Fruit fly (Drosophila melanogaster) whole organism, embryonic: Measurements from ENCODE around the gene CG4393.

Experiments used
- Aef1 ChIP-seq: fragments of 200-800 bp; sonication (Bioruptor generic); IDR thresholded peaks from 3 replicates; pipeline ENCODE4 v1.3.6; 2022; ENCODE audit warnings: missing biosample characterization, missing genetic modification characterization
- Atf3 ChIP-seq: fragments of 200-800 bp; sonication (Bioruptor generic); optimal IDR thresholded peaks from 3 replicates; lab custom pipeline; 2016; ENCODE audit warnings: missing biosample characterization, missing genetic modification characterization
- BtbVII ChIP-seq: fragments of 200-800 bp; sonication (Bioruptor generic); optimal IDR thresholded peaks from 3 replicates; lab custom pipeline; 2017; ENCODE audit warnings: missing biosample characterization, mild to moderate bottlenecking, missing genetic modification characterization
- CG11247 ChIP-seq: fragments of 200-800 bp; sonication (Bioruptor generic); IDR thresholded peaks from 2 replicates; pipeline ENCODE4 v1.3.6; 2022; ENCODE audit warnings: missing biosample characterization, missing genetic modification characterization
- CG11504 ChIP-seq: fragments of 200-800 bp; sonication (Bioruptor generic); optimal IDR thresholded peaks from 3 replicates; lab custom pipeline; 2019; ENCODE audit warnings: missing biosample characterization, mild to moderate bottlenecking, missing genetic modification characterization, moderate library complexity
- CG14710 ChIP-seq: fragments of 200-800 bp; sonication (Bioruptor generic); optimal IDR thresholded peaks from 3 replicates; lab custom pipeline; 2019; ENCODE audit warnings: missing biosample characterization, mild to moderate bottlenecking, missing genetic modification characterization, moderate library complexity
- CG15073 ChIP-seq: fragments of 200-800 bp; sonication (Bioruptor generic); optimal IDR thresholded peaks from 2 replicates; lab custom pipeline; 2016; ENCODE audit warnings: missing biosample characterization, missing genetic modification characterization
- CG16813 ChIP-seq: fragments of 200-800 bp; sonication (Bioruptor generic); IDR thresholded peaks from 3 replicates; pipeline ENCODE4 v1.3.6; 2022; ENCODE audit warnings: missing biosample characterization, missing genetic modification characterization; ENCODE audit not compliant: partially characterized antibody
- CG17829 ChIP-seq: fragments of 200-800 bp; optimal IDR thresholded peaks from 2 replicates; lab custom pipeline; 2019; ENCODE audit warnings: missing biosample characterization, mild to moderate bottlenecking, missing genetic modification characterization, moderate library complexity
- CG2129 ChIP-seq: fragments of 200-800 bp; sonication (Bioruptor generic); IDR thresholded peaks from 2 replicates; pipeline ENCODE4 v1.3.6; 2022; ENCODE audit warnings: missing biosample characterization, missing genetic modification characterization; ENCODE audit not compliant: partially characterized antibody
- CG30020 ChIP-seq: fragments of 200-800 bp; optimal IDR thresholded peaks from 2 replicates; lab custom pipeline; 2019; ENCODE audit warnings: missing biosample characterization, mild to moderate bottlenecking, missing genetic modification characterization, moderate library complexity
- CG30403 ChIP-seq: fragments of 200-800 bp; sonication (Bioruptor generic); optimal IDR thresholded peaks from 3 replicates; lab custom pipeline; 2016; ENCODE audit warnings: missing biosample characterization, missing genetic modification characterization
- CG31388 ChIP-seq: fragments of 200-800 bp; sonication (Bioruptor generic); optimal IDR thresholded peaks from 2 replicates; lab custom pipeline; 2016; ENCODE audit warnings: missing biosample characterization, missing genetic modification characterization
- CG6854 ChIP-seq: fragments of 200-800 bp; sonication (Bioruptor generic); optimal IDR thresholded peaks from 3 replicates; lab custom pipeline; 2017; ENCODE audit warnings: missing biosample characterization, mild to moderate bottlenecking, missing genetic modification characterization
- CG7928 ChIP-seq: fragments of 200-800 bp; sonication (Bioruptor generic); optimal IDR thresholded peaks from 2 replicates; lab custom pipeline; 2017; ENCODE audit warnings: missing biosample characterization, mild to moderate bottlenecking, missing genetic modification characterization
- CG7987 ChIP-seq: fragments of 200-800 bp; sonication (Bioruptor generic); optimal IDR thresholded peaks from 2 replicates; lab custom pipeline; 2018; ENCODE audit warnings: missing biosample characterization, mild to moderate bottlenecking, missing genetic modification characterization, moderate library complexity
- CG9727 ChIP-seq: fragments of 200-800 bp; sonication (Bioruptor generic); optimal IDR thresholded peaks from 3 replicates; lab custom pipeline; 2017; ENCODE audit warnings: missing biosample characterization, mild to moderate bottlenecking, missing genetic modification characterization
- CG9797 ChIP-seq: fragments of 200-800 bp; sonication (Bioruptor generic); optimal IDR thresholded peaks from 3 replicates; lab custom pipeline; 2018; ENCODE audit warnings: missing biosample characterization, mild to moderate bottlenecking, missing genetic modification characterization
- CG9932 ChIP-seq: fragments of 200-800 bp; sonication (Bioruptor generic); IDR thresholded peaks from 2 replicates; pipeline ENCODE4 v1.3.6; 2022; ENCODE audit warnings: missing biosample characterization, missing genetic modification characterization
- Dbx ChIP-seq: fragments of 200-800 bp; sonication (Bioruptor generic); IDR thresholded peaks from 3 replicates; pipeline ENCODE4 v1.3.6; 2022; ENCODE audit warnings: missing biosample characterization, missing genetic modification characterization
- Dek ChIP-seq: fragments of 200-800 bp; sonication (Bioruptor generic); optimal IDR thresholded peaks from 3 replicates; lab custom pipeline; 2019; ENCODE audit warnings: missing biosample characterization, mild to moderate bottlenecking, missing genetic modification characterization, moderate library complexity
- Drgx ChIP-seq: fragments of 200-800 bp; sonication (Bioruptor generic); IDR thresholded peaks from 2 replicates; pipeline ENCODE4 v1.3.6; 2022; ENCODE audit warnings: missing biosample characterization, missing genetic modification characterization
- Gsc ChIP-seq: fragments of 200-800 bp; sonication (Bioruptor generic); IDR thresholded peaks from 2 replicates; pipeline ENCODE4 v1.3.6; 2022; ENCODE audit warnings: missing biosample characterization, missing genetic modification characterization
- Hey ChIP-seq: fragments of 200-800 bp; sonication (Bioruptor generic); optimal IDR thresholded peaks from 3 replicates; lab custom pipeline; 2018; ENCODE audit warnings: missing biosample characterization, mild to moderate bottlenecking, missing genetic modification characterization
- Hr51 ChIP-seq, 2 experiments: fragments of 200-800 bp; sonication (Bioruptor generic); optimal IDR thresholded peaks; 2 replicates in 1 of 2; 3 replicates in 1 of 2; lab custom pipeline; 2016 to 2018; ENCODE audit warnings: missing biosample characterization in 2 of 2, missing genetic modification characterization in 2 of 2, mild to moderate bottlenecking in 1 of 2, moderate library complexity in 1 of 2
- NFAT ChIP-seq: fragments of 200-800 bp; sonication (Bioruptor generic); IDR thresholded peaks from 2 replicates; pipeline ENCODE4 v1.3.6; 2022; ENCODE audit warnings: missing biosample characterization, missing genetic modification characterization
- NK7.1 ChIP-seq: fragments of 200-800 bp; sonication (Bioruptor generic); optimal IDR thresholded peaks from 3 replicates; lab custom pipeline; 2016; ENCODE audit warnings: missing biosample characterization, missing genetic modification characterization
- Pdp1 ChIP-seq, 2 experiments: fragments of 200-800 bp; sonication (Bioruptor generic); optimal IDR thresholded peaks; 3 replicates each; lab custom pipeline; 2016; ENCODE audit warnings: missing biosample characterization in 2 of 2, missing genetic modification characterization in 2 of 2, mild to moderate bottlenecking in 1 of 2, moderate library complexity in 1 of 2
- al ChIP-seq: fragments of 200-800 bp; sonication (Bioruptor generic); IDR thresholded peaks from 2 replicates; pipeline ENCODE4 v1.3.6; 2022; ENCODE audit warnings: missing biosample characterization, missing genetic modification characterization
- amos ChIP-seq: fragments of 200-800 bp; sonication (Bioruptor generic); IDR thresholded peaks from 2 replicates; pipeline ENCODE4 v1.3.6; 2022; ENCODE audit warnings: missing biosample characterization, missing genetic modification characterization; ENCODE audit not compliant: partially characterized antibody
- ash1 ChIP-seq: fragments of 200-800 bp; sonication (Bioruptor generic); optimal IDR thresholded peaks from 2 replicates; lab custom pipeline; 2018; ENCODE audit warnings: missing biosample characterization, mild to moderate bottlenecking, missing genetic modification characterization
- cas ChIP-seq: fragments of 200-800 bp; sonication (Bioruptor generic); IDR thresholded peaks from 2 replicates; pipeline ENCODE4 v1.3.6; 2022; ENCODE audit warnings: missing biosample characterization, missing genetic modification characterization
- cato ChIP-seq: fragments of 200-800 bp; sonication (Bioruptor generic); optimal IDR thresholded peaks from 2 replicates; lab custom pipeline; 2016; ENCODE audit warnings: missing biosample characterization, missing genetic modification characterization, borderline replicate concordance
- ci ChIP-seq: fragments of 200-800 bp; sonication (Bioruptor generic); IDR thresholded peaks from 3 replicates; pipeline ENCODE4 v1.3.6; 2022; ENCODE audit warnings: missing biosample characterization, missing genetic modification characterization
- dati ChIP-seq: fragments of 200-800 bp; sonication (Bioruptor generic); IDR thresholded peaks from 2 replicates; pipeline ENCODE4 v1.3.6; 2022; ENCODE audit warnings: missing biosample characterization, missing genetic modification characterization
- fd102C ChIP-seq: fragments of 200-800 bp; sonication (Bioruptor generic); optimal IDR thresholded peaks from 2 replicates; lab custom pipeline; 2018; ENCODE audit warnings: missing biosample characterization, mild to moderate bottlenecking, missing genetic modification characterization, moderate library complexity
- fru ChIP-seq: fragments of >200 bp; optimal IDR thresholded peaks from 2 replicates; lab custom pipeline; 2017
- gcm2 ChIP-seq: fragments of 200-800 bp; sonication (Bioruptor generic); optimal IDR thresholded peaks from 2 replicates; lab custom pipeline; 2016; ENCODE audit warnings: missing biosample characterization, missing genetic modification characterization
- grau ChIP-seq: fragments of 200-800 bp; optimal IDR thresholded peaks from 3 replicates; lab custom pipeline; 2019; ENCODE audit warnings: missing biosample characterization, mild to moderate bottlenecking, missing genetic modification characterization, moderate library complexity
- grn ChIP-seq: fragments of 200-800 bp; sonication (Bioruptor generic); optimal IDR thresholded peaks from 3 replicates; lab custom pipeline; 2017; ENCODE audit warnings: missing biosample characterization, missing genetic modification characterization
- gsb-n ChIP-seq: fragments of 200-800 bp; sonication (Bioruptor generic); optimal IDR thresholded peaks from 3 replicates; lab custom pipeline; 2018; ENCODE audit warnings: missing biosample characterization, mild to moderate bottlenecking, missing genetic modification characterization
- gt ChIP-seq: fragments of 200-800 bp; sonication (Bioruptor generic); IDR thresholded peaks from 2 replicates; pipeline ENCODE4 v1.3.6; 2022; ENCODE audit warnings: missing biosample characterization, missing genetic modification characterization
- lola ChIP-seq, 3 experiments: fragments of >200 bp in 2 of 3; fragments of 200-800 bp in 1 of 3; sonication (Bioruptor generic) in 1 of 3; optimal IDR thresholded peaks; 2 replicates each; lab custom pipeline; 2017 to 2019; ENCODE audit warnings: missing biosample characterization in 3 of 3, missing genetic modification characterization in 3 of 3, mild to moderate bottlenecking in 1 of 3, moderate library complexity in 1 of 3
- maf-S ChIP-seq: fragments of 200-800 bp; sonication (Bioruptor generic); optimal IDR thresholded peaks from 2 replicates; lab custom pipeline; 2016; ENCODE audit warnings: missing biosample characterization, missing genetic modification characterization
- pho ChIP-seq: fragments of 200-800 bp; sonication (Bioruptor generic); optimal IDR thresholded peaks from 2 replicates; lab custom pipeline; 2016; ENCODE audit warnings: missing biosample characterization, missing genetic modification characterization
- phol ChIP-seq: fragments of 200-800 bp; sonication (Bioruptor generic); optimal IDR thresholded peaks from 3 replicates; lab custom pipeline; 2018; ENCODE audit warnings: missing biosample characterization, mild to moderate bottlenecking, missing genetic modification characterization, moderate library complexity
- prd ChIP-seq, 3 experiments: fragments of >200 bp in 2 of 3; fragments of 200-800 bp in 1 of 3; sonication (Bioruptor generic) in 1 of 3; optimal IDR thresholded peaks in 2 of 3; IDR thresholded peaks in 1 of 3; 2 replicates in 2 of 3; 3 replicates in 1 of 3; pipeline versions ENCODE4 v1.3.6 to Lab custom; 2017 to 2022; ENCODE audit warnings: missing biosample characterization in 1 of 3, missing genetic modification characterization in 1 of 3
- scrt ChIP-seq: fragments of 200-800 bp; sonication (Bioruptor generic); optimal IDR thresholded peaks from 2 replicates; lab custom pipeline; 2018; ENCODE audit warnings: missing biosample characterization, mild to moderate bottlenecking, missing genetic modification characterization, moderate library complexity
- sens-2 ChIP-seq: fragments of 200-800 bp; sonication (Bioruptor generic); IDR thresholded peaks from 2 replicates; pipeline ENCODE4 v1.3.6; 2022; ENCODE audit warnings: missing biosample characterization, missing genetic modification characterization
- stc ChIP-seq: fragments of 200-800 bp; sonication (Bioruptor generic); IDR thresholded peaks from 2 replicates; pipeline ENCODE4 v1.3.6; 2022; ENCODE audit warnings: missing biosample characterization, missing genetic modification characterization

Gene CG4393

DNA sequence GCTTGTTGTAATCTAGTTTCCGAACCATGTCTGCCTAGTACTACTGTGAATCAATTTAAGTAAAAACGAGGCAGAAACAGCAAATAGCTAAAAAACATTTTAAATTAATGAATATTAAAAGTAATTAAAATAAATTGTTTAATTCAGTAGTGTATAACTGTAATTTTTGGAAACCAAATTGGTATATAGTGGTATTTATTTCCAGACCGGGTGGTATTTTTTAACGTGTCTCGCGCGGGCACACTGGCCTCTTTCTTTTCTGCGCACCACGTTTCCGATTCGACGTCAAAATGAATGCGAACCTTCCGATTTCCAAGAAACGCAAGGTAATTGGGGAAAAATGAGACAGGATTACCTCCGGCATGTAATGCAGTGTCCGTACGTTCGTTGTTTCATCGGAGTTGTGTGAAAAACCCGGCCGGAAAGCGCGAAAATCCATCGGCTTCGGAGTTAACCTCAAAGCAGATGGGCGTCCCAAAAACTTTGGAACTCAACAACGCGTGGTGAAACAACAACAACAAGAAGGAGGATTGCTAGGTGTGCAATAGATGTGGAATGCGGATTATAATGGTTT, 25.9 kb downstream of the CG4393 start, which contains the start of gene RpS3 (continued):
- no peak for TF ChIP-seq gt (GFP tag; lab: Robert Waterston, UW)
- peak; percentile 43 for TF ChIP-seq Dek
- TF ChIP-seq CG14710 = peak; percentile 99
- no peak for TF ChIP-seq Drgx (GFP tag; lab: Robert Waterston, UW)
- peak; percentile 16; the same call in 1 of the 2 replicates for TF ChIP-seq stc
- TF ChIP-seq CG30403 = no peak
- TF ChIP-seq NFAT (GFP tag; lab: Robert Waterston, UW) = no peak
- peak in 1 of 3 experiments; percentile 24 for TF ChIP-seq lola (GFP tag; optimal IDR thresholded peaks at IDR 0.05; lab: Kevin White, UChicago)
- no peak for TF ChIP-seq Dbx
- TF ChIP-seq al (GFP tag; lab: Robert Waterston, UW) = no peak
- TF ChIP-seq amos (GFP tag; lab: Robert Waterston, UW) = 0 out of 2 replicates have a peak, but pooled peaks have one; percentile 23
- no peak for TF ChIP-seq Hey (tag; lab: Kevin White, UChicago)
- no peak for TF ChIP-seq Gsc (GFP tag; lab: Robert Waterston, UW)
- no peak for TF ChIP-seq pho (GFP tag; lab: Kevin White, UChicago)
- TF ChIP-seq grn (GFP tag; lab: Kevin White, UChicago) = no peak
- peak; percentile 21 for TF ChIP-seq CG17829
- no peak for TF ChIP-seq cato (GFP tag; lab: Kevin White, UChicago)
- TF ChIP-seq CG9932 = no peak
- no peak for TF ChIP-seq prd (optimal IDR thresholded peaks at IDR 0.05; lab: Kevin White, UChicago)
- TF ChIP-seq prd (GFP tag; IDR thresholded peaks at IDR 0.05; lab: Robert Waterston, UW) = no peak
- TF ChIP-seq CG6854 (GFP tag; lab: Kevin White, UChicago) = peak; percentile 23
- TF ChIP-seq ci = no peak
- no peak for TF ChIP-seq CG15073 (GFP tag; lab: Kevin White, UChicago)
- TF ChIP-seq NK7.1 (GFP tag; lab: Kevin White, UChicago) = no peak
- no peak for TF ChIP-seq CG16813 (GFP tag; lab: Robert Waterston, UW)
- no peak for TF ChIP-seq cas (GFP tag; lab: Robert Waterston, UW)
- no peak for TF ChIP-seq ash1 (GFP tag; lab: Kevin White, UChicago)
- TF ChIP-seq gcm2 (GFP tag; lab: Kevin White, UChicago) = no peak
- no peak for TF ChIP-seq gsb-n (tag; lab: Kevin White, UChicago)
- TF ChIP-seq Pdp1 (GFP tag; optimal IDR thresholded peaks at IDR 0.05; lab: Kevin White, UChicago) = no peak
- no peak for TF ChIP-seq sens-2
- TF ChIP-seq CG7987 (GFP tag; lab: Kevin White, UChicago) = peak; percentile 2
- TF ChIP-seq fd102C (GFP tag; lab: Kevin White, UChicago) = no peak
- TF ChIP-seq CG9727 = peak; percentile 32
- no peak for TF ChIP-seq CG11247 (GFP tag; lab: Robert Waterston, UW)
- no peak for TF ChIP-seq Aef1 (GFP tag; lab: Robert Waterston, UW)
- TF ChIP-seq phol (tag; lab: Kevin White, UChicago) = peak; percentile 70
- TF ChIP-seq Hr51 (GFP tag; optimal IDR thresholded peaks at IDR 0.05; lab: Kevin White, UChicago) = peak in 1 of 2 experiments; percentile 19
- TF ChIP-seq CG2129 = no peak
- TF ChIP-seq CG7928 (GFP tag; lab: Kevin White, UChicago) = no peak
- no peak for TF ChIP-seq maf-S (GFP tag; lab: Kevin White, UChicago)
- peak; percentile 27 for TF ChIP-seq scrt (GFP tag; lab: Kevin White, UChicago)
- TF ChIP-seq fru (lab: Kevin White, UChicago) = no peak
- TF ChIP-seq CG31388 = no peak
- no peak for TF ChIP-seq dati
- peak; percentile 57 for TF ChIP-seq CG11504 (tag; lab: Kevin White, UChicago)
- TF ChIP-seq Atf3 = no peak
- TF ChIP-seq grau (tag; lab: Kevin White, UChicago) = peak; percentile 28
- TF ChIP-seq CG9797 (GFP tag; lab: Kevin White, UChicago) = peak; percentile 83
- no peak for TF ChIP-seq BtbVII (GFP tag; lab: Kevin White, UChicago)
- peak; percentile 24 for TF ChIP-seq CG30020 (tag; lab: Kevin White, UChicago)
